Worm (Caenorhabditis elegans): ENCODE measurements around the gene K04A8.20.

DNA sequence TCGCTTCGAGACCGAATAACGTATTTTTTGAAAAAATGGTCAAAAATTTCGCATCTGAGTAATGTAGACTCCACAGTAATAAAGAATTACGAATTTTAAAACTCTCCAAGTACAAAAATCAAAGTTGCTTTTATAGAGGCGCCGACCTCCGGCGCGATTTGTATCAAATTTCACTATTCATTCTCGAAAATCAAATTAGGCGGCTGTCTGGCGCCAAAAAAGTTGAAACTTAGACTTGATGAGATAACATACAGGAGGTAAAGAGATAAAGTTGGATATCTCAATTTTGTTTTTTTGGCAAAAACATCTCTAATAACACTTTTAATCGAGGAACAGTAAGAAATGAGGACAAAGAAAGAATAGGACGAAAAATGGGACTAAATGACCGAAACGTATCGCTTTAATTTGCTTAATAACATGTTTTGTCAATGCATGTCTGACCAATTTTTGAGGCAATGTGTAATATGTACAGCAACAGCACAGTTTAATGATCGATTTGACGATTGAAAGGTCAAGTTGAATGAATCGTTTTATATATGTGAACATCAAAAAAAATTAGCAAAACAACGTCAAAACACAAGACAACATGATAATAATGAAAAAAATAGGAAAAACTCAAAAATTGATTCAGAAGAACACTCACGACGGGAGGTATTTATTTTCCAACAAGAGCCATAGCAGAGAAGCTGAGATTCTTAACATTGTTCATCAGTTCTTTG lies 42.9 kb upstream of the K04A8.20 start:
- TF ChIP-seq unc-39 (tag; optimal IDR thresholded peaks at IDR 0.05), result no peak
- no peak for TF ChIP-seq daf-19 (GFP tag; conservative IDR thresholded peaks at IDR 0.05)
- no peak for TF ChIP-seq pha-4 (GFP tag; IDR thresholded peaks at IDR 0.05)
- TF ChIP-seq pha-4 (tag; optimal IDR thresholded peaks at IDR 0.05), result no peak
- no peak for TF ChIP-seq Y48G9A.11 (GFP tag; IDR thresholded peaks at IDR 0.05)
- no peak for TF ChIP-seq nhr-77 (tag; optimal IDR thresholded peaks at IDR 0.05)
- TF ChIP-seq mxl-3 (GFP tag; optimal IDR thresholded peaks at IDR 0.05), result no peak

All from whole organism, L4 larva.